Fruit fly (Drosophila melanogaster) whole organism, prepupa: ENCODE measurements around the gene CG34297.

Experiments used
- CG10631 ChIP-seq: fragments of 200-800 bp; sonication (Bioruptor generic); optimal IDR thresholded peaks from 2 replicates; lab custom pipeline; 2016; ENCODE audit warnings: missing biosample characterization, missing genetic modification characterization
- CG11294 ChIP-seq: fragments of 200-800 bp; sonication (Bioruptor generic); IDR thresholded peaks from 2 replicates; pipeline ENCODE4 v1.3.6; 2022; ENCODE audit warnings: missing biosample characterization, missing genetic modification characterization
- CG11762 ChIP-seq: fragments of 200-800 bp; sonication (Bioruptor generic); optimal IDR thresholded peaks from 3 replicates; lab custom pipeline; 2016; ENCODE audit warnings: missing biosample characterization, missing genetic modification characterization; ENCODE audit not compliant: insufficient read depth
- CG3032 ChIP-seq: fragments of 200-800 bp; optimal IDR thresholded peaks from 2 replicates; lab custom pipeline; 2019; ENCODE audit warnings: missing biosample characterization, mild to moderate bottlenecking, missing genetic modification characterization, moderate library complexity
- CG34406 ChIP-seq: fragments of 200-800 bp; sonication (Bioruptor generic); optimal IDR thresholded peaks from 3 replicates; lab custom pipeline; 2016; ENCODE audit warnings: missing biosample characterization, missing genetic modification characterization
- CG4318 ChIP-seq: fragments of 200-800 bp; sonication (Bioruptor generic); optimal IDR thresholded peaks from 3 replicates; lab custom pipeline; 2017; ENCODE audit warnings: missing biosample characterization, mild to moderate bottlenecking, missing genetic modification characterization
- CG6276 ChIP-seq: fragments of 200-800 bp; sonication (Bioruptor generic); optimal IDR thresholded peaks from 2 replicates; lab custom pipeline; 2017; ENCODE audit warnings: missing biosample characterization, mild to moderate bottlenecking, missing genetic modification characterization
- CG6792 ChIP-seq: fragments of 200-800 bp; sonication (Bioruptor generic); optimal IDR thresholded peaks from 3 replicates; lab custom pipeline; 2016; ENCODE audit warnings: missing biosample characterization, missing genetic modification characterization
- CG6808 ChIP-seq: fragments of 200-800 bp; sonication (Bioruptor generic); optimal IDR thresholded peaks from 3 replicates; lab custom pipeline; 2017; ENCODE audit warnings: missing biosample characterization, missing genetic modification characterization, mild to moderate bottlenecking, moderate library complexity, missing genetic modification reagents
- CG6854 ChIP-seq: fragments of 200-800 bp; sonication (Bioruptor generic); optimal IDR thresholded peaks from 2 replicates; lab custom pipeline; 2017; ENCODE audit warnings: missing biosample characterization, mild to moderate bottlenecking, missing genetic modification characterization
- CG7368 ChIP-seq: fragments of 200-800 bp; sonication (Bioruptor generic); optimal IDR thresholded peaks from 3 replicates; lab custom pipeline; 2016; ENCODE audit warnings: missing biosample characterization, missing genetic modification characterization
- CG8119 ChIP-seq: fragments of 200-800 bp; sonication (Bioruptor generic); IDR thresholded peaks from 3 replicates; pipeline ENCODE4 v1.3.6; 2022; ENCODE audit warnings: missing biosample characterization, missing genetic modification characterization
- CG8319 ChIP-seq: fragments of 200-800 bp; sonication (Bioruptor generic); optimal IDR thresholded peaks from 3 replicates; lab custom pipeline; 2016; ENCODE audit warnings: missing biosample characterization, missing genetic modification characterization
- CG9139 ChIP-seq: fragments of 200-800 bp; sonication (Bioruptor generic); optimal IDR thresholded peaks from 3 replicates; lab custom pipeline; 2017; ENCODE audit warnings: missing biosample characterization, mild to moderate bottlenecking, missing genetic modification characterization
- Eip78C ChIP-seq: fragments of 200-800 bp; sonication (Bioruptor generic); peaks from one replicate; lab custom pipeline; 2016; ENCODE audit warnings: missing biosample characterization, missing genetic modification characterization
- Eip93F ChIP-seq: fragments of 200-800 bp; sonication (Bioruptor generic); optimal IDR thresholded peaks from 2 replicates; lab custom pipeline; 2016; ENCODE audit warnings: missing biosample characterization, mild to moderate bottlenecking, missing genetic modification characterization
- Ets96B ChIP-seq: fragments of 200-800 bp; optimal IDR thresholded peaks from 2 replicates; lab custom pipeline; 2019; ENCODE audit warnings: missing biosample characterization, mild to moderate bottlenecking, missing genetic modification characterization, moderate library complexity
- Gug ChIP-seq: fragments of 200-800 bp; sonication (Bioruptor generic); IDR thresholded peaks from 2 replicates; pipeline ENCODE4 v1.3.6; 2022; ENCODE audit warnings: missing biosample characterization, missing genetic modification characterization
- Hr38 ChIP-seq: sonication (Bioruptor generic); optimal IDR thresholded peaks from 2 replicates; lab custom pipeline; 2016; ENCODE audit warnings: missing biosample characterization, missing genetic modification characterization
- Hr39 ChIP-seq: fragments of 200-800 bp; sonication (Bioruptor generic); optimal IDR thresholded peaks from 2 replicates; lab custom pipeline; 2016; ENCODE audit warnings: missing biosample characterization, missing genetic modification characterization
- Hr4 ChIP-seq: fragments of 200-800 bp; sonication (Bioruptor generic); optimal IDR thresholded peaks from 3 replicates; lab custom pipeline; 2016; ENCODE audit warnings: missing biosample characterization, missing genetic modification characterization
- OdsH ChIP-seq: fragments of 200-800 bp; sonication (Bioruptor generic); optimal IDR thresholded peaks from 3 replicates; lab custom pipeline; 2016; ENCODE audit warnings: missing biosample characterization, missing genetic modification characterization
- achi ChIP-seq: fragments of 200-800 bp; sonication (Bioruptor generic); optimal IDR thresholded peaks from 3 replicates; lab custom pipeline; 2016; ENCODE audit warnings: missing biosample characterization, missing genetic modification characterization
- acj6 ChIP-seq: fragments of 200-800 bp; sonication (Bioruptor generic); optimal IDR thresholded peaks from 3 replicates; lab custom pipeline; 2016; ENCODE audit warnings: missing biosample characterization, missing genetic modification characterization
- dac ChIP-seq: fragments of 200-800 bp; sonication (Bioruptor generic); optimal IDR thresholded peaks from 2 replicates; lab custom pipeline; 2017; ENCODE audit warnings: missing biosample characterization, mild to moderate bottlenecking, missing genetic modification characterization
- dsx ChIP-seq: fragments of 200-800 bp; optimal IDR thresholded peaks from 3 replicates; lab custom pipeline; 2019; ENCODE audit warnings: missing biosample characterization, mild to moderate bottlenecking, missing genetic modification characterization, moderate library complexity; ENCODE audit not compliant: poor library complexity, severe bottlenecking
- eg ChIP-seq: fragments of 200-800 bp; sonication (Bioruptor generic); IDR thresholded peaks from 3 replicates; pipeline ENCODE4 v1.3.6; 2022; ENCODE audit warnings: missing biosample characterization, missing genetic modification characterization
- esn ChIP-seq: fragments of 200-800 bp; sonication (Bioruptor generic); optimal IDR thresholded peaks from 2 replicates; lab custom pipeline; 2016; ENCODE audit warnings: missing biosample characterization, mild to moderate bottlenecking, missing genetic modification characterization, moderate library complexity
- fd59A ChIP-seq: fragments of 200-800 bp; sonication (Bioruptor generic); optimal IDR thresholded peaks from 2 replicates; lab custom pipeline; 2017; ENCODE audit warnings: missing biosample characterization, mild to moderate bottlenecking, missing genetic modification characterization, missing genetic modification reagents
- fd85E ChIP-seq: fragments of 200-800 bp; sonication (Bioruptor generic); optimal IDR thresholded peaks from 3 replicates; lab custom pipeline; 2016; ENCODE audit warnings: missing biosample characterization, missing genetic modification characterization
- fkh ChIP-seq: fragments of 200-800 bp; sonication (Bioruptor generic); optimal IDR thresholded peaks from 3 replicates; lab custom pipeline; 2017; ENCODE audit warnings: missing biosample characterization, mild to moderate bottlenecking, missing genetic modification characterization, moderate library complexity
- lz ChIP-seq: fragments of 200-800 bp; sonication (Bioruptor generic); optimal IDR thresholded peaks from 3 replicates; lab custom pipeline; 2016; ENCODE audit warnings: missing biosample characterization, missing genetic modification characterization
- salr ChIP-seq, 2 experiments: fragments of 200-800 bp; sonication (Bioruptor generic); optimal IDR thresholded peaks; 3 replicates each; lab custom pipeline; 2016 to 2018; ENCODE audit warnings: missing biosample characterization in 2 of 2, missing genetic modification characterization in 2 of 2, mild to moderate bottlenecking in 1 of 2
- ss ChIP-seq, 2 experiments: fragments of 200-800 bp; sonication (Bioruptor generic); optimal IDR thresholded peaks; 2 replicates in 1 of 2; 3 replicates in 1 of 2; lab custom pipeline; 2017 to 2018; ENCODE audit warnings: mild to moderate bottlenecking in 2 of 2, missing biosample characterization in 2 of 2, missing genetic modification characterization in 2 of 2, moderate library complexity in 1 of 2
- svp ChIP-seq: fragments of 200-800 bp; sonication (Bioruptor generic); peaks from one replicate; lab custom pipeline; 2016; ENCODE audit warnings: missing biosample characterization, missing genetic modification characterization
- topi ChIP-seq: fragments of 200-800 bp; sonication (Bioruptor generic); optimal IDR thresholded peaks from 3 replicates; lab custom pipeline; 2016; ENCODE audit warnings: missing biosample characterization, missing genetic modification characterization

CG34297 gene

DNA sequence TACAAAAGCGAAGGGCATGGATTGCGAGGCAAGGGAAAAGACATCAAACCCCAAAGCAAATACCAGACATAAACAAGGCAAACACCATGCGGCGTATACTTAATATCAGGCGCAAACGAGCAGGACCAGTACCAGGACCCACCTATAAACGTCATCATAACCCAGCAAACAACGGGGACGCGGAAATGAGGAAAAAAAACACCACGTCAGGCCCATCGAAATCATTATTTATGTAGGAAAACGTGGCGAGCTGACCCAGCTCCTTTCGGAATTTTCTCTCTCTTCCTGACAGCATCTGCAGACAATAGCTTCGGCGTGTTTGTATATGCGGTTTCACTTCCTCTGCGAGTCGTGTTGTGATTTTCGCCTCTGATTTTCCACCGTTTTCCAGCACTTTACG is 29.0 kb upstream of the CG34297 start:
- TF ChIP-seq lz (GFP tag; lab: Kevin White, UChicago) (no peak), CG3032 (tag; lab: Kevin White, UChicago) (no peak), fd59A (GFP tag; lab: Kevin White, UChicago) (no peak), Gug (no peak), eg (GFP tag; lab: Robert Waterston, UW) (no peak), dac (GFP tag; lab: Kevin White, UChicago) (no peak), esn (GFP tag; lab: Kevin White, UChicago) (no peak), dsx (no peak), Hr38 (GFP tag; lab: Kevin White, UChicago) (no peak)

DNA sequence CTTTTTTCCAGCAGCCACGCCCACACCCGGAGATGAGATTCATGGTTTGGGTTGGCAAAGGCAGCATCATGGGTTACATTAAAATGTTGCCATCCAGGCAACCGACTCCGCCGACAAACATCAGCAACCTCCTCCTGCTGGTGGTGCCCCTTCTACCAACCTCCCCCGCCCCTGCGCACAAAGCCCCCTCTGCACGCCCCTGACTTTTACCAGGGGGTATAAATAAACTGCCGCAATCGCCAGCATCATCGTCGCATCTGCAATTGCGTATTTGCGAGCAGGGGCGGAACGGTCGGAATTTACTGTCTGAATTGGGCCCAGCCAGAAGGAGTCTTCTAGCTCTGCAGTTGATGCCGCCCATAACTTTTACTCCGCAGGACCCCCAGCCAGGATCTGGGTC is 24.0 kb upstream of the CG34297 start:
- TF ChIP-seq salr (GFP tag; optimal IDR thresholded peaks at IDR 0.05; lab: Kevin White, UChicago) (no peak), Hr4 (GFP tag; lab: Kevin White, UChicago) (no peak), Hr38 (GFP tag; lab: Kevin White, UChicago) (no peak), Hr39 (GFP tag; lab: Kevin White, UChicago) (no peak)

- no peak for TF ChIP-seq esn (GFP tag; lab: Kevin White, UChicago)
- no peak for TF ChIP-seq topi (GFP tag; lab: Kevin White, UChicago)
- no peak for TF ChIP-seq fd85E (GFP tag; lab: Kevin White, UChicago)
- no peak for TF ChIP-seq Eip93F (GFP tag; lab: Kevin White, UChicago)
- peak; percentile 18 for TF ChIP-seq Eip78C (GFP tag; lab: Kevin White, UChicago)
- no peak for TF ChIP-seq CG10631 (GFP tag; lab: Kevin White, UChicago)
Observed at dm6 chr3R:6768256-6768655, 20.4 kb upstream of the CG34297 start.

DNA sequence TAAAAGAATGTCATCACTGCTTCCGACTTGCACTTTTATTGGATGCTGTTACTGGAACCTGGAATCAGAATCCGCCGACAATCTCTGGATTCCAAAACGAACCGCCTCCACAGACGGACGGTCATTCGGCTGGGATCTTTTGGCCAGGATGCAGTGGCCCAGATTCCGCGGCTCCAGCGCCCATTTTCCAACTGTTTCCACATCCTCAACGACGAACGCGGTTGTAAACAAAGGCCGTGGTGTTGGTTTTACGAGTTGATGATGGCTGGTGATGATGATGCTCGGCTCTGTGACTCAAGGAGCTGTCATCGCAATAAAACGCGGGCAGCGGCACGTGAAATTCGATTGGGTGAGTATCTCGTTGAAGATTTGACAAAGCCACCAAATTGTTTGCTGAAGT is 19.1 kb upstream of the CG34297 start:
- TF ChIP-seq Ets96B (tag; lab: Kevin White, UChicago), result no peak
- no peak for TF ChIP-seq CG7368 (GFP tag; lab: Kevin White, UChicago)
- no peak for TF ChIP-seq OdsH
- no peak for TF ChIP-seq CG9139
- no peak for TF ChIP-seq CG11762
- no peak for TF ChIP-seq CG6276 (GFP tag; lab: Kevin White, UChicago)
- TF ChIP-seq CG6808 (GFP tag; lab: Kevin White, UChicago), result no peak
- no peak for TF ChIP-seq CG8319 (GFP tag; lab: Kevin White, UChicago)
- no peak for TF ChIP-seq Eip93F (GFP tag; lab: Kevin White, UChicago)
- no peak for TF ChIP-seq achi (GFP tag; lab: Kevin White, UChicago)
- no peak for TF ChIP-seq ss (GFP tag; optimal IDR thresholded peaks at IDR 0.05; lab: Kevin White, UChicago)

DNA sequence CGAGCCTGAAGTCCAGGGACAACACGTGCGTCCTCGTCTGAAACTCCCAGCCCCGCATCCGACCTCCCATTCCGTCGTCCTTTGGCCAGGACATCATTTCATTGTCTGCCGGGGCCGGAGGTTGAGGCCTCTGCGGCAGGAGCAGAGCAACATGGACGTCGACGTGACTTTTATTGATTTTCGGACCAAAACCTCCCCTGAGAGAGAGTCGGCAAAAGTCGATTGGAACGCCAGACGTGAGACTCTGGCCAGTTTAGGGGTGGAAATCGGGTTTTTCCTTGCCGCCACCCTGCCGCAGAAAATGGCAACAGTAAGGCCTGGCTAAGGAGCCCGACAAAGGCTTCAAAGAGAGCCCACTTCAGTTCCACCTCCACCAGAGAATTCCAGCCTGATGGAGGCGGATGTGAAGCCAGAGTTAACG is 18.4 kb upstream of the CG34297 start:
- no peak for TF ChIP-seq OdsH
- no peak for TF ChIP-seq CG6792 (GFP tag; lab: Kevin White, UChicago)
- no peak for TF ChIP-seq salr (GFP tag; optimal IDR thresholded peaks at IDR 0.05; lab: Kevin White, UChicago)
- no peak for TF ChIP-seq CG8319 (GFP tag; lab: Kevin White, UChicago)
- no peak for TF ChIP-seq esn (GFP tag; lab: Kevin White, UChicago)

- peak; percentile 18 for TF ChIP-seq Eip78C (GFP tag; lab: Kevin White, UChicago)
- no peak for TF ChIP-seq CG11294 (GFP tag; lab: Robert Waterston, UW)
- no peak for TF ChIP-seq CG10631 (GFP tag; lab: Kevin White, UChicago)
- TF ChIP-seq CG4318 (GFP tag; lab: Kevin White, UChicago), result no peak
- no peak for TF ChIP-seq acj6 (GFP tag; lab: Kevin White, UChicago)
- TF ChIP-seq CG8319 (GFP tag; lab: Kevin White, UChicago), result no peak
- TF ChIP-seq CG8119 (GFP tag; lab: Robert Waterston, UW), result no peak
- peak; percentile 30 for TF ChIP-seq svp (GFP tag; lab: Kevin White, UChicago)
- TF ChIP-seq CG34406 (GFP tag; lab: Kevin White, UChicago), result no peak
- TF ChIP-seq CG6854 (GFP tag; lab: Kevin White, UChicago), result no peak
- TF ChIP-seq fkh (GFP tag; lab: Kevin White, UChicago), result peak; percentile 54
Observed at dm6 chr3R:6764848-6765247, 17.0 kb upstream of the CG34297 start.
